Fruit fly (Drosophila melanogaster): ENCODE results near the gene CG4907.
A peak's percentile ranks its signal among the peaks of the same experiment; 100 is the strongest.

Gene CG4907

DNA sequence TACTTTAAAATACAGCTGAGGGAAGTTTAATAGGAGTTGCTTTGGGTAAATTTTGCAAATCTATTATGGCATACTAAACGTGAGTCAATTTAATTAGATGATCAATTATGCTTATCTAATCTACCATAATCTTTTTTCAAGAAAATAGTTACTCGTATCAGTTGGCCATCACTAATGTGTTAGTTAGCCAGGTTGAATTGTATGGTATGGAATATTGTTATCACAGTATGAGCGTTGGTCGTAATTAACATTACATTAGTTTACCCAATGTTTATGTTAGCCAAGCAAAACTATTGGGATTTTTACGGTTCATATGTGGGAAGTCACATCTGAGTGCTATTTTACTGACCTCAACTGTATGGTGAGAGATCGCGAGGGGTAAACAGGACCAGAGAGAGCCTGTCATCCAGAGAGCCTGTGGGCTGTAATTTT, 37.0 kb downstream of the CG4907 start (continued):
- TF ChIP-seq wdn (GFP tag; IDR thresholded peaks at IDR 0.05) (no peak), Eip74EF (GFP tag; optimal IDR thresholded peaks at IDR 0.05) (peak in 1 of 2 experiments; percentile 36), NC2β (GFP tag; optimal IDR thresholded peaks at IDR 0.05) (peak; percentile 82), ttk (GFP tag; IDR thresholded peaks at IDR 0.05) (no peak), CG2116 (GFP tag; optimal IDR thresholded peaks at IDR 0.05) (peak; percentile 42), CG12236 (GFP tag; optimal IDR thresholded peaks at IDR 0.05) (peak; percentile 83), Hr51 (GFP tag; optimal IDR thresholded peaks at IDR 0.05) (peak in 1 of 2 experiments; percentile 71), ATbp (GFP tag; optimal IDR thresholded peaks at IDR 0.05) (no peak), CG11456 (GFP tag; IDR thresholded peaks at IDR 0.05) (no peak), gcm2 (GFP tag; optimal IDR thresholded peaks at IDR 0.05) (peak; percentile 19), HmgD (GFP tag; optimal IDR thresholded peaks at IDR 0.05) (no peak), Aef1 (GFP tag; IDR thresholded peaks at IDR 0.05) (no peak), stwl (tag; optimal IDR thresholded peaks at IDR 0.05) (peak; percentile 33), Vsx1 (GFP tag; optimal IDR thresholded peaks at IDR 0.05) (peak; percentile 33), CG4282 (GFP tag; optimal IDR thresholded peaks at IDR 0.05) (no peak), CG13894 (tag; optimal IDR thresholded peaks at IDR 0.05) (no peak), Fer1 (GFP tag; optimal IDR thresholded peaks at IDR 0.05) (peak; percentile 55), Sox100B (GFP tag; optimal IDR thresholded peaks at IDR 0.05) (peak; percentile 62), az2 (GFP tag; optimal IDR thresholded peaks at IDR 0.05) (peak; percentile 77), Drgx (GFP tag; IDR thresholded peaks at IDR 0.05) (no peak), wor (GFP tag; IDR thresholded peaks at IDR 0.05) (no peak), Myb (GFP tag; optimal IDR thresholded peaks at IDR 0.05) (peak; percentile 58), fd102C (GFP tag; optimal IDR thresholded peaks at IDR 0.05) (peak; percentile 83), pnt (GFP tag; optimal IDR thresholded peaks at IDR 0.05) (peak; percentile 72), CG9876 (GFP tag; optimal IDR thresholded peaks at IDR 0.05) (peak; percentile 42), CG12104 (GFP tag; optimal IDR thresholded peaks at IDR 0.05) (peak; percentile 49), pfk (GFP tag; optimal IDR thresholded peaks at IDR 0.05) (no peak), CG17359 (tag; optimal IDR thresholded peaks at IDR 0.05) (peak; percentile 33), CG31365 (tag; optimal IDR thresholded peaks at IDR 0.05) (no peak), CG13287 (GFP tag; IDR thresholded peaks at IDR 0.05; ENCODE audit: partially characterized antibody) (no peak), Hr39 (optimal IDR thresholded peaks at IDR 0.05) (no peak), CG17385 (GFP tag; optimal IDR thresholded peaks at IDR 0.05) (peak; percentile 36), Abd-B (GFP tag; optimal IDR thresholded peaks at IDR 0.05) (peak; percentile 60), CG10543 (GFP tag; optimal IDR thresholded peaks at IDR 0.05) (no peak), NK7.1 (GFP tag; optimal IDR thresholded peaks at IDR 0.05) (peak; percentile 51), Rfx (GFP tag; IDR thresholded peaks at IDR 0.05) (0 out of 2 replicates have a peak, but pooled peaks have one; percentile 35), dysf (GFP tag; IDR thresholded peaks at IDR 0.05) (peak; percentile 55; the same call in 2 of the 3 replicates), fu2 (GFP tag; optimal IDR thresholded peaks at IDR 0.05) (peak; percentile 39), CG18599 (GFP tag; optimal IDR thresholded peaks at IDR 0.05) (peak; percentile 72), bbx (GFP tag; IDR thresholded peaks at IDR 0.05; ENCODE audit: partially characterized antibody) (no peak), nmo (GFP tag; optimal IDR thresholded peaks at IDR 0.05) (peak; percentile 84), psq (GFP tag; optimal IDR thresholded peaks at IDR 0.05) (no peak), CG6791 (GFP tag; IDR thresholded peaks at IDR 0.05; ENCODE audit: partially characterized antibody) (no peak), CG3407 (GFP tag; optimal IDR thresholded peaks at IDR 0.05) (peak; percentile 69), MESR4 (GFP tag; optimal IDR thresholded peaks at IDR 0.05) (no peak), Fer3 (tag; optimal IDR thresholded peaks at IDR 0.05) (peak; percentile 24), CG10209 (GFP tag; optimal IDR thresholded peaks at IDR 0.05) (peak; percentile 80), mld (GFP tag; IDR thresholded peaks at IDR 0.05; ENCODE audit: partially characterized antibody) (no peak), Neu2 (GFP tag; optimal IDR thresholded peaks at IDR 0.05; ENCODE audit: borderline replicate concordance) (peak; percentile 69), grau (tag; optimal IDR thresholded peaks at IDR 0.05) (peak; percentile 77)

Data from whole organism, embryonic.